Worm (Caenorhabditis elegans) whole organism, L1 larva: ENCODE measurements around the gene C07A12.18.

Experiments
- F16B12.6 ChIP-seq: fragments of 150-350 bp; optimal IDR thresholded peaks from 2 replicates; lab custom pipeline; 2014; ENCODE audit warnings: missing biosample characterization, missing genetic modification characterization
- alr-1 ChIP-seq: fragments of 200-800 bp; sonication (Bioruptor generic); optimal IDR thresholded peaks from 2 replicates; lab custom pipeline; 2018; ENCODE audit warnings: borderline replicate concordance, mild to moderate bottlenecking, missing genetic modification characterization, missing compliant biosample characterization
- aly-2 ChIP-seq: fragments of 150-350 bp; optimal IDR thresholded peaks from 2 replicates; lab custom pipeline; 2014; ENCODE audit warnings: missing biosample characterization, missing genetic modification characterization
- ceh-82 ChIP-seq, 3 experiments: fragments of 150-350 bp in 1 of 3; sonication (generic microtip) in 2 of 3; optimal IDR thresholded peaks; 2 replicates each; lab custom pipeline; 2014 to 2017; ENCODE audit warnings: missing biosample characterization in 3 of 3, missing genetic modification characterization in 3 of 3
- grh-1 ChIP-seq: fragments of 200-800 bp; sonication (Bioruptor generic); IDR thresholded peaks from 2 replicates; pipeline ENCODE4 v1.3.6; 2022; ENCODE audit warnings: missing genetic modification reagents, missing genetic modification characterization, missing compliant biosample characterization
- nhr-90 ChIP-seq: sonication (generic microtip); optimal IDR thresholded peaks from 2 replicates; lab custom pipeline; 2016; ENCODE audit warnings: mild to moderate bottlenecking, missing genetic modification characterization, missing compliant biosample characterization; ENCODE audit not compliant: poor library complexity
- pqm-1 ChIP-seq: sonication (generic microtip); optimal IDR thresholded peaks from 3 replicates; lab custom pipeline; 2017; ENCODE audit warnings: missing biosample characterization, missing genetic modification characterization
- rnt-1 ChIP-seq: sonication (generic microtip); optimal IDR thresholded peaks from 2 replicates; lab custom pipeline; 2016; ENCODE audit warnings: mild to moderate bottlenecking, missing genetic modification characterization, moderate library complexity, missing compliant biosample characterization
- zag-1 ChIP-seq: fragments of 150-350 bp; optimal IDR thresholded peaks from 2 replicates; lab custom pipeline; 2014; ENCODE audit warnings: missing biosample characterization, missing genetic modification characterization
- ztf-11 ChIP-seq, 2 experiments: sonication (generic microtip); optimal IDR thresholded peaks; 2 replicates each; lab custom pipeline; 2016 to 2017; ENCODE audit warnings: missing genetic modification characterization in 2 of 2, missing biosample characterization in 1 of 2, missing compliant biosample characterization in 1 of 2

ce11 chrX:4507122-4507681 is 42.5 kb downstream of the C07A12.18 start:
- TF ChIP-seq alr-1, result no peak
- no peak for TF ChIP-seq pqm-1
- no peak for TF ChIP-seq nhr-90 (tag; lab: Kevin White, UChicago)
- TF ChIP-seq rnt-1 (tag; lab: Kevin White, UChicago), result no peak
- no peak for TF ChIP-seq F16B12.6 (tag; lab: Kevin White, UChicago)
- no peak for TF ChIP-seq aly-2 (tag; lab: Kevin White, UChicago)
- no peak for TF ChIP-seq ztf-11 (tag; optimal IDR thresholded peaks at IDR 0.05; lab: Kevin White, UChicago)
- TF ChIP-seq zag-1 (tag; lab: Kevin White, UChicago), result no peak
- peak in 1 of 3 experiments; percentile 11 for TF ChIP-seq ceh-82 (tag; optimal IDR thresholded peaks at IDR 0.05; lab: Kevin White, UChicago)
- no peak for TF ChIP-seq grh-1 (GFP tag; lab: Robert Waterston, UW)
